Worm (Caenorhabditis elegans): ENCODE measurements around the gene fbxa-174.

fbxa-174 gene

DNA sequence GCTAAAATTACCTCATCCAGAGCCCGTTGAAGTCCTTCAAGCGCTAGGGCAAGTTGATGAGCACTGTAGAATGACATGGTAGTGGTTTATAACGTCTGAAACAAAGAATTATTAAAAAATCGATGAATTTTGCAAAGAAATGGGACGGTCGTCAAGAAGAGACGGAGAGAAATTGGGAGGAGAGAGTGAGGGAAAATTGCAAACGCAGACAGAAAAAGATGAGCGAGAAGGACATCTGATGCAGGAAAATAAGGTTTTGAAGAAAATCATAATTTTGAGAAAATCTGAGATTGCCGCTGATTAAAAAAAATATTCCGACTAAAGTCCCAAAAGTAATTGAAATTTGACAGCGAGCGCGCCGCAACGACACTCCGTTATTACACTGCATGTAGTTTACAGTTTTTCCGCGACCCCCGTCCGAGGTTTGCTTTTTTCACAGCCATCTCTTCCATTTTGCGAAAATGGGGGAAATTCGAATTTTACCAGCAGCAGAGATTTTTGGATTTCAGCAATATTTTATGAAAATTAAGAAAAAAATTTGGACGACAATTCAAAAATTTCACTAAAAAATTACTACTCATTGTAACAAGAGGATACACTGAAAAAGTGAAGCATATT, 19.9 kb downstream of the fbxa-174 start, which contains the start of gene C18D4.6:
Gene C18D4.6, minus strand, starts transcription at position 97 of the 618 bp plus-strand sequence.
- TF ChIP-seq nhr-25 (tag; optimal IDR thresholded peaks at IDR 0.05) (no peak), ceh-9 (tag; optimal IDR thresholded peaks at IDR 0.05) (no peak), lin-15B (tag; optimal IDR thresholded peaks at IDR 0.05) (peak; percentile 32), pha-4 (tag; optimal IDR thresholded peaks at IDR 0.05) (peak; percentile 23)

DNA sequence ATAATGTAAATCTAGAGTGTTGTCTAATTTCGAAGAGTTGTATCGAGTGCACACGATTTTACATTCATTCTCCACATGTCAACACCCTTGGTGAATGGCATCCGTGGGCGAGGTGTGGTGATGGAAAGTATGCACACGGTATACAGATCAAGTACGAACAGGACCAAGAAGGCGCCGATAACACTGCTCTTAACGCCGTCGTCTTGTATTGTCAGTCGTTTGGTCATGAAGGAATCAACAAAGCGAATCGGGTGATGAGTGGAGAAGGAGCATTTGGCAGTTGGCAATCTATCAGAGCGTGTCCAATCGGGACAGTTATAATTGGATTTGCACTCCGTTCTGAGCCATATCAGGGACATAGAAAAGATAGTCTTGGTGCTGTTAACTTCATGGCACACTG, 25.1 kb downstream of the fbxa-174 start:
- TF ChIP-seq nhr-23 (tag; optimal IDR thresholded peaks at IDR 0.05) (no peak), unc-62 (GFP tag; optimal IDR thresholded peaks at IDR 0.05) (no peak), pqm-1 (tag; optimal IDR thresholded peaks at IDR 0.05) (no peak), elt-2 (tag; optimal IDR thresholded peaks at IDR 0.05) (no peak), zag-1 (tag; optimal IDR thresholded peaks at IDR 0.05) (no peak), daf-12 (tag; optimal IDR thresholded peaks at IDR 0.05) (no peak), ceh-16 (tag; optimal IDR thresholded peaks at IDR 0.05) (no peak), lin-15B (tag; optimal IDR thresholded peaks at IDR 0.05) (no peak), skn-1 (tag; optimal IDR thresholded peaks at IDR 0.05) (no peak), nhr-28 (tag; optimal IDR thresholded peaks at IDR 0.05) (no peak), nhr-11 (tag; optimal IDR thresholded peaks at IDR 0.05) (no peak)

DNA sequence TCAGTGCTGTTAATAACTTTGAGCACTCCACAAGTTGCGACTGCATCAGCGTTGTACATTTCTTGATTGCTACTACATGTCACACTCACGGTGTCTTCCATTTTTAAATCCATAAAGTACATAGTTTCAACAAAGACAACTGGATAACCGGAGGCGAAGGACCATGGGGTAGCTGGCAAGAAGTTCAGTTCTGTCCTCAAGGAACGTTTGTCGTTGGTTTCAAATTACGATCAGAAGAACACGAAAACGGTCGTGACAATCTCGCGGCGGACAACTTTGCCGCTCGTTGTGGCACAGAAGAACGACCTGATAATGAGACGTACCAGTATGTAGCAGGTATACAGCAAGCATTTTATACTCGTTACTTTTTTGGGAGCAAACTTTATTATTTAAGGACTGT, 25.6 kb downstream of the fbxa-174 start, which contains the start of gene C18D4.3:
Gene C18D4.3, minus strand, starts transcription at position 101 of the 400 bp plus-strand sequence.
- no peak for TF ChIP-seq nhr-77 (tag; optimal IDR thresholded peaks at IDR 0.05)
- no peak for TF ChIP-seq R02D3.7 (tag; optimal IDR thresholded peaks at IDR 0.05)
- TF ChIP-seq nhr-12 (tag; optimal IDR thresholded peaks at IDR 0.05), result no peak
- no peak for TF ChIP-seq nfya-1 (tag; optimal IDR thresholded peaks at IDR 0.05; ENCODE audit: insufficient read depth)
- no peak for TF ChIP-seq daf-12 (tag; optimal IDR thresholded peaks at IDR 0.05)
- no peak for TF ChIP-seq unc-39 (tag; optimal IDR thresholded peaks at IDR 0.05)
- TF ChIP-seq nhr-25 (tag; optimal IDR thresholded peaks at IDR 0.05), result no peak
- TF ChIP-seq tbx-2 (tag; optimal IDR thresholded peaks at IDR 0.05), result no peak
- TF ChIP-seq pha-4 (tag; optimal IDR thresholded peaks at IDR 0.05), result no peak
- no peak for TF ChIP-seq egl-5 (tag; optimal IDR thresholded peaks at IDR 0.05)
- TF ChIP-seq nhr-28 (tag; optimal IDR thresholded peaks at IDR 0.05), result no peak
- no peak for TF ChIP-seq nhr-43 (tag; optimal IDR thresholded peaks at IDR 0.05; ENCODE audit: poor library complexity, severe bottlenecking)
- TF ChIP-seq egl-27 (tag; optimal IDR thresholded peaks at IDR 0.05), result no peak
- TF ChIP-seq ceh-28 (tag; optimal IDR thresholded peaks at IDR 0.05), result no peak
- no peak for TF ChIP-seq ceh-16 (tag; optimal IDR thresholded peaks at IDR 0.05)
- TF ChIP-seq snpc-4 (tag; optimal IDR thresholded peaks at IDR 0.05), result no peak
- no peak for TF ChIP-seq elt-3 (tag; optimal IDR thresholded peaks at IDR 0.05)
- no peak for TF ChIP-seq hmg-11 (tag; optimal IDR thresholded peaks at IDR 0.05)

DNA sequence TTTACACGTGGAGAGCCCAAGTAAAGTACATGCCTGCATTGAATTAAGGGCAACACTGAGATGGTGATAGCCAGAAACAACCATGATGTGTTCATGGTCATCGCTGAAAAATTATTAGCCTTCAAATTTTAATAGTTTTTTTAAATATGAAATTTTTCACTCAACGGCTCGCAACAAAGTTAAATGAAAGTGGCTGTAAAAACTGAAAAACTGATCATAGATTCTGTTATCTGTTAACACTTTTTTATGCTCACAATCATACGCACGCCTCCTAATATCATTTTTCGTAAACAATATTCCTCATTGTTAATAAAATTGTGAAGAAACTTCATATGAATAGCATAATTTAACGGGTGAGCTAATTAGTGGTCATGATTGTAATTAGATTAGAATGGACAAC, 26.9 kb downstream of the fbxa-174 start, which contains the start of gene C18D4.4:
Gene C18D4.4, minus strand, starts transcription at position 101 of the 400 bp plus-strand sequence.
- TF ChIP-seq sea-2 (GFP tag; optimal IDR thresholded peaks at IDR 0.05), result no peak

DNA sequence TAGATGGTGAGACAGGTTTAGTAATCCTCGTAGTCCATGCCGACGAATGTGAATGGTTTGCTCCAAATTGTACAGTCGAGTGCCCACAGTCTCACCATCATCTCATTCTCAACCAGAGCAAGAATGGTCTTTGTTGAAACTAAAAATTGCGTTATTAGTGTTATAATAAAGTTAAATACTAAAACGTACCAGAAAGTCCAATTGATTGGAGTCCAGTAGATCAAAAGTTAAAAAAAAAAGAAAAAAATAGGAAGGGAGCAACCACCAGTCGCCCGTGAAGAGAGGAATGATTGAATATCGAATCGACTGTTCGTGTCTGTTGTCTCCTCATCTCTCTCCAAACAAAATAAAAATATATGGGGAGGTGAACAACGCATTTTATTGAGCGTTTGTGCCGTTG, 27.8 kb downstream of the fbxa-174 start, which contains the start of gene C18D4.12:
Gene C18D4.12, minus strand, starts transcription at position 101 of the 400 bp plus-strand sequence.
- no peak for TF ChIP-seq nhr-25 (tag; optimal IDR thresholded peaks at IDR 0.05)
- no peak for TF ChIP-seq sea-2 (GFP tag; optimal IDR thresholded peaks at IDR 0.05)
- no peak for TF ChIP-seq nfya-1 (tag; optimal IDR thresholded peaks at IDR 0.05; ENCODE audit: insufficient read depth)
- no peak for TF ChIP-seq ceh-16 (tag; optimal IDR thresholded peaks at IDR 0.05)
- TF ChIP-seq unc-39 (tag; optimal IDR thresholded peaks at IDR 0.05), result no peak
- no peak for TF ChIP-seq elt-3 (tag; optimal IDR thresholded peaks at IDR 0.05)
- TF ChIP-seq tbx-2 (tag; optimal IDR thresholded peaks at IDR 0.05), result no peak
- TF ChIP-seq hmg-11 (tag; optimal IDR thresholded peaks at IDR 0.05), result no peak
- no peak for TF ChIP-seq jun-1 (tag; optimal IDR thresholded peaks at IDR 0.05)
- no peak for TF ChIP-seq nhr-43 (tag; optimal IDR thresholded peaks at IDR 0.05; ENCODE audit: poor library complexity, severe bottlenecking)

DNA sequence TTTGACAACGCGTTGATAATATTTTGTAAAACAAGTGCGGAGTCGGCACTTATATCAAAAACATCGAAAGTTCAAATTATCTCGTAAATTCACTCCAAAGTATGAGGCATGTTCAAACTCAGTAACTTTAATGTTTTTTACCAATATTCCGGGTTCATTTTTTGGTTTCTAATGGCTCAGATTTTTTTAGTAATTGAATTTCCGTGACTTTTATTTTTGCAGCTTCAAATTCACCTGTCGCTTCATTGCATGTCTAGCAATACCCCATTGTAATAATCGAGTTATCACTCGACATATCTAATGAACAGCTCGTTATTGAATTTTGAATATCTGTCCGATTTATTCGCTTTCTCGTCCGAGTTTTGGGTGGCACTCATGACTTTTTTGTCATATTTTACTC, 30.5 kb downstream of the fbxa-174 start, which contains the start of gene srz-90:
Gene srz-90, plus strand, starts transcription at position 301 of the 400 bp plus-strand sequence.
- TF ChIP-seq tbx-2 (tag; optimal IDR thresholded peaks at IDR 0.05), result no peak
- no peak for TF ChIP-seq nhr-11 (tag; optimal IDR thresholded peaks at IDR 0.05)
- no peak for TF ChIP-seq elt-3 (tag; optimal IDR thresholded peaks at IDR 0.05)
- no peak for TF ChIP-seq zag-1 (tag; optimal IDR thresholded peaks at IDR 0.05)
- no peak for TF ChIP-seq nfya-1 (tag; optimal IDR thresholded peaks at IDR 0.05; ENCODE audit: insufficient read depth)
- no peak for TF ChIP-seq lsy-12 (tag; optimal IDR thresholded peaks at IDR 0.05)
- no peak for TF ChIP-seq lin-15B (tag; optimal IDR thresholded peaks at IDR 0.05)
- TF ChIP-seq hmg-11 (tag; optimal IDR thresholded peaks at IDR 0.05), result no peak
- no peak for TF ChIP-seq fkh-2 (tag; optimal IDR thresholded peaks at IDR 0.05)
- TF ChIP-seq ceh-9 (tag; optimal IDR thresholded peaks at IDR 0.05), result no peak
- TF ChIP-seq snpc-4 (tag; optimal IDR thresholded peaks at IDR 0.05), result no peak
- no peak for TF ChIP-seq nhr-12 (tag; optimal IDR thresholded peaks at IDR 0.05)
- no peak for TF ChIP-seq ama-1 (optimal IDR thresholded peaks at IDR 0.05)
- TF ChIP-seq sea-2 (GFP tag; optimal IDR thresholded peaks at IDR 0.05), result no peak
- TF ChIP-seq egl-27 (tag; optimal IDR thresholded peaks at IDR 0.05), result no peak
- no peak for TF ChIP-seq aly-2 (tag; optimal IDR thresholded peaks at IDR 0.05)
